Fruit fly (Drosophila melanogaster): ENCODE measurements around the gene Qsox3.

Qsox3 gene

dm6 chr3R:21935191-21935590, 23.6 kb downstream of the Qsox3 start:
- TF ChIP-seq Crg-1 (GFP tag; optimal IDR thresholded peaks at IDR 0.05) (no peak), cic (GFP tag; optimal IDR thresholded peaks at IDR 0.05) (no peak), CG7045 (GFP tag; optimal IDR thresholded peaks at IDR 0.05) (no peak)

dm6 chr3R:21937075-21937950, 25.7 kb downstream of the Qsox3 start:
- peak; percentile 36 for TF ChIP-seq Hr96 (GFP tag; optimal IDR thresholded peaks at IDR 0.05)
- peak; percentile 41 for TF ChIP-seq CG1620 (GFP tag; optimal IDR thresholded peaks at IDR 0.05)
- no peak for TF ChIP-seq CG5204 (GFP tag; optimal IDR thresholded peaks at IDR 0.05)
- TF ChIP-seq bab1 (GFP tag; optimal IDR thresholded peaks at IDR 0.05): peak; percentile 85
- peak; percentile 72 for TF ChIP-seq CG14711 (tag; optimal IDR thresholded peaks at IDR 0.05)
- peak; percentile 54 for TF ChIP-seq pad (GFP tag; optimal IDR thresholded peaks at IDR 0.05)
- TF ChIP-seq tj (GFP tag; optimal IDR thresholded peaks at IDR 0.05): peak; percentile 90
- peak; percentile 18 for TF ChIP-seq CG11617 (GFP tag; optimal IDR thresholded peaks at IDR 0.05)
- no peak for TF ChIP-seq cnc (optimal IDR thresholded peaks at IDR 0.05)
- peak; percentile 59 for TF ChIP-seq CG7101 (tag; optimal IDR thresholded peaks at IDR 0.05)

- TF ChIP-seq CG7045 (GFP tag; optimal IDR thresholded peaks at IDR 0.05): no peak
- TF ChIP-seq ovo (GFP tag; optimal IDR thresholded peaks at IDR 0.05): no peak
- no peak for TF ChIP-seq CG14711 (tag; optimal IDR thresholded peaks at IDR 0.05)
- TF ChIP-seq Clk (GFP tag; optimal IDR thresholded peaks at IDR 0.05): no peak
- no peak for TF ChIP-seq CG7101 (tag; optimal IDR thresholded peaks at IDR 0.05)
- no peak for TF ChIP-seq kay (GFP tag; ENCODE audit: borderline replicate concordance)
- TF ChIP-seq tj (GFP tag; optimal IDR thresholded peaks at IDR 0.05): no peak
- no peak for TF ChIP-seq CG33017 (tag; optimal IDR thresholded peaks at IDR 0.05)
- TF ChIP-seq bab1 (GFP tag; optimal IDR thresholded peaks at IDR 0.05): no peak
These were observed 26.3 kb downstream of the Qsox3 start for dm6 chr3R:21937951-21938286.

DNA sequence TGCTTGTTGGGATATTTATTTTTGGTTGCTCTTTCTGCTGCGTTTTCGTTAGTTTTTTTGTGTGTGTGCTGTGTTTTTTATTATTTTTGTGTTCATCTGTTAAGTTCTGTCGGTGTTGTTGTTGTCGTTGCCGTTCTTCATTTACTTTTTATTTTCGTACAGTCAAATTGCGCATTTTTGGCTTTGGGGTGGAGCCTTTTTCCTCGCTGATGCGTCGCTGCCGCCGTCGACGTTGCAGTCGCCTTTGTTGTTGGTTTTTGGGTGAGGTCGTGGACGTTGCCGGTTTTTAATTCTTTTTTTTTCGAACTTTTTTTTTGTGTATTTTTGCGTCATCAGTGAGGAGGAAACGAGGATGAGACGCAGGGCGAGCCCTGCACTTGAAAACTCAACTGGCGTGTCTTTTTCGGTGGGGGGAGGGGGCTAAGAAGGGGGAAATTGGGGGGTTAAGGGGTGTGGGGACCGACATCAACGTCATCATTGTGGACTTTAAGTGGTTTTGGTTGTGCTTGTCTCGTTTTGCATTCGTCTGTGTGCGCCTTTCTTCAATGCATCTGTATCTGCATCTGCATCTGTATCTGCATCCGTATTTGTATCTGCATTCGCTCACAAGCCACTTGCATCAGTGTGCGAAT, 27.0 kb downstream of the Qsox3 start:
- no peak for TF ChIP-seq CG7101 (tag; optimal IDR thresholded peaks at IDR 0.05)
- no peak for TF ChIP-seq CG11617 (GFP tag; optimal IDR thresholded peaks at IDR 0.05)
- TF ChIP-seq ovo (GFP tag; optimal IDR thresholded peaks at IDR 0.05): no peak
- TF ChIP-seq cic (GFP tag; optimal IDR thresholded peaks at IDR 0.05): no peak
- no peak for TF ChIP-seq CG14711 (tag; optimal IDR thresholded peaks at IDR 0.05)

- TF ChIP-seq toe (GFP tag; optimal IDR thresholded peaks at IDR 0.05) (no peak), kay (GFP tag; ENCODE audit: borderline replicate concordance) (no peak), tj (GFP tag; optimal IDR thresholded peaks at IDR 0.05) (peak; percentile 38), CG14711 (tag; optimal IDR thresholded peaks at IDR 0.05) (no peak), CG12768 (GFP tag; optimal IDR thresholded peaks at IDR 0.05) (no peak), Clk (GFP tag; optimal IDR thresholded peaks at IDR 0.05) (no peak), cnc (optimal IDR thresholded peaks at IDR 0.05) (no peak), ovo (GFP tag; optimal IDR thresholded peaks at IDR 0.05) (no peak)
These were observed 27.5 kb downstream of the Qsox3 start for dm6 chr3R:21939110-21939509.

- no peak for TF ChIP-seq Clk (GFP tag; optimal IDR thresholded peaks at IDR 0.05)
- TF ChIP-seq Mnt (GFP tag; optimal IDR thresholded peaks at IDR 0.05): no peak
- no peak for TF ChIP-seq bab1 (GFP tag; optimal IDR thresholded peaks at IDR 0.05)
- no peak for TF ChIP-seq CG14711 (tag; optimal IDR thresholded peaks at IDR 0.05)
- no peak for TF ChIP-seq cic (GFP tag; optimal IDR thresholded peaks at IDR 0.05)
- TF ChIP-seq CG11617 (GFP tag; optimal IDR thresholded peaks at IDR 0.05): no peak
- no peak for TF ChIP-seq CG7045 (GFP tag; optimal IDR thresholded peaks at IDR 0.05)
- no peak for TF ChIP-seq CG12768 (GFP tag; optimal IDR thresholded peaks at IDR 0.05)
- TF ChIP-seq CG7101 (tag; optimal IDR thresholded peaks at IDR 0.05): no peak
- no peak for TF ChIP-seq CG5204 (GFP tag; optimal IDR thresholded peaks at IDR 0.05)
- TF ChIP-seq ovo (GFP tag; optimal IDR thresholded peaks at IDR 0.05): no peak
- no peak for TF ChIP-seq pad (GFP tag; optimal IDR thresholded peaks at IDR 0.05)
- TF ChIP-seq toe (GFP tag; optimal IDR thresholded peaks at IDR 0.05): no peak
- no peak for TF ChIP-seq tj (GFP tag; optimal IDR thresholded peaks at IDR 0.05)
- no peak for TF ChIP-seq cnc (optimal IDR thresholded peaks at IDR 0.05)
- TF ChIP-seq Crg-1 (GFP tag; optimal IDR thresholded peaks at IDR 0.05): no peak
- no peak for TF ChIP-seq CG33017 (tag; optimal IDR thresholded peaks at IDR 0.05)
- TF ChIP-seq CG1620 (GFP tag; optimal IDR thresholded peaks at IDR 0.05): no peak
- TF ChIP-seq kay (GFP tag; ENCODE audit: borderline replicate concordance): no peak
These were observed 28.6 kb downstream of the Qsox3 start for dm6 chr3R:21940172-21940571.

DNA sequence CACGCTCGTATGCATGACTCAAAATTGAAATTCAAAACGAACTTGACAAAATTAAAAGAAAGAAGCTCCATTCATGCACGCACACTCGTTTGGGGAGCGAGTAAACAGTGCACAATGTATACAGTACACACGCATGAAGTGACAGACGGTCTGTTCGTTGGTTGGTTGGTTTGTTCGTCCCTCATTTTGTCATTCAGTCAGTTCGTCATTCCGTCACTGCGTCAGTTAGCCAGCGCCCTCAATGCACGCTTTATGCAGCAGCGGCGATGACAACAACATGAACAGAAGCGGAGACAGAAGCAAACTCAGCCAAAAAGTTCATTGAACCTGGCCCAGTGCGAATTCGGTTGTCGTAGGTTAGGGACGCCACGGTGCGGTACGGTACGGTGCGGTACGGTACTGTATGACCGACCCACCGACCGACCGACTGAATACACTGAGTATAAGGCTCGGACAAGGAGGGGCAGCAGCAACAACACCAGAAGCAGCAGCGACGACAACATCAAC, 29.3 kb downstream of the Qsox3 start:
- TF ChIP-seq Crg-1 (GFP tag; optimal IDR thresholded peaks at IDR 0.05): no peak
